Fruit fly (Drosophila melanogaster) whole organism, prepupa: ENCODE results near the gene Acp36DE.

Source experiments
- Blimp-1 ChIP-seq: fragments of 200-800 bp; sonication (Bioruptor generic); optimal IDR thresholded peaks from 3 replicates; lab custom pipeline; 2017; ENCODE audit warnings: missing biosample characterization, missing genetic modification characterization, mild to moderate bottlenecking, moderate library complexity, missing genetic modification reagents
- CG10669 ChIP-seq: fragments of 200-800 bp; sonication (Bioruptor generic); optimal IDR thresholded peaks from 3 replicates; lab custom pipeline; 2018; ENCODE audit warnings: missing biosample characterization, mild to moderate bottlenecking, missing genetic modification characterization, moderate library complexity
- CG11902 ChIP-seq: fragments of 200-800 bp; sonication (Bioruptor generic); optimal IDR thresholded peaks from 3 replicates; lab custom pipeline; 2016; ENCODE audit warnings: missing biosample characterization, missing genetic modification characterization
- CG15336 ChIP-seq: fragments of 200-800 bp; sonication (Bioruptor generic); IDR thresholded peaks from 2 replicates; pipeline ENCODE4 v1.3.6; 2022; ENCODE audit warnings: missing biosample characterization, missing genetic modification characterization
- CG1621 ChIP-seq: fragments of 200-800 bp; sonication (Bioruptor generic); optimal IDR thresholded peaks from 3 replicates; lab custom pipeline; 2018; ENCODE audit warnings: missing biosample characterization, mild to moderate bottlenecking, missing genetic modification characterization
- CG16779 ChIP-seq: fragments of 200-800 bp; sonication (Bioruptor generic); optimal IDR thresholded peaks from 3 replicates; lab custom pipeline; 2017; ENCODE audit warnings: missing biosample characterization, mild to moderate bottlenecking, missing genetic modification characterization
- CG3032 ChIP-seq: fragments of 200-800 bp; optimal IDR thresholded peaks from 2 replicates; lab custom pipeline; 2019; ENCODE audit warnings: missing biosample characterization, mild to moderate bottlenecking, missing genetic modification characterization, moderate library complexity
- CG31627 ChIP-seq: fragments of 200-800 bp; sonication (Bioruptor generic); optimal IDR thresholded peaks from 3 replicates; lab custom pipeline; 2016; ENCODE audit warnings: missing biosample characterization, missing genetic modification characterization
- CG32006 ChIP-seq: fragments of 200-800 bp; sonication (Bioruptor generic); optimal IDR thresholded peaks from 3 replicates; lab custom pipeline; 2017; ENCODE audit warnings: missing biosample characterization, mild to moderate bottlenecking, missing genetic modification characterization
- CG34406 ChIP-seq: fragments of 200-800 bp; sonication (Bioruptor generic); optimal IDR thresholded peaks from 3 replicates; lab custom pipeline; 2016; ENCODE audit warnings: missing biosample characterization, missing genetic modification characterization
- CG4318 ChIP-seq: fragments of 200-800 bp; sonication (Bioruptor generic); optimal IDR thresholded peaks from 3 replicates; lab custom pipeline; 2017; ENCODE audit warnings: missing biosample characterization, mild to moderate bottlenecking, missing genetic modification characterization
- CG6163 ChIP-seq: fragments of 200-800 bp; sonication (Bioruptor generic); IDR thresholded peaks from 3 replicates; pipeline ENCODE4 v1.3.6; 2022; ENCODE audit warnings: missing biosample characterization, missing genetic modification characterization
- CG6276 ChIP-seq: fragments of 200-800 bp; sonication (Bioruptor generic); optimal IDR thresholded peaks from 2 replicates; lab custom pipeline; 2017; ENCODE audit warnings: missing biosample characterization, mild to moderate bottlenecking, missing genetic modification characterization
- CG6792 ChIP-seq: fragments of 200-800 bp; sonication (Bioruptor generic); optimal IDR thresholded peaks from 3 replicates; lab custom pipeline; 2016; ENCODE audit warnings: missing biosample characterization, missing genetic modification characterization
- CG6808 ChIP-seq: fragments of 200-800 bp; sonication (Bioruptor generic); optimal IDR thresholded peaks from 3 replicates; lab custom pipeline; 2017; ENCODE audit warnings: missing biosample characterization, missing genetic modification characterization, mild to moderate bottlenecking, moderate library complexity, missing genetic modification reagents
- CG6854 ChIP-seq: fragments of 200-800 bp; sonication (Bioruptor generic); optimal IDR thresholded peaks from 2 replicates; lab custom pipeline; 2017; ENCODE audit warnings: missing biosample characterization, mild to moderate bottlenecking, missing genetic modification characterization
- CG7368 ChIP-seq: fragments of 200-800 bp; sonication (Bioruptor generic); optimal IDR thresholded peaks from 3 replicates; lab custom pipeline; 2016; ENCODE audit warnings: missing biosample characterization, missing genetic modification characterization
- CG8119 ChIP-seq: fragments of 200-800 bp; sonication (Bioruptor generic); IDR thresholded peaks from 3 replicates; pipeline ENCODE4 v1.3.6; 2022; ENCODE audit warnings: missing biosample characterization, missing genetic modification characterization
- CG8319 ChIP-seq: fragments of 200-800 bp; sonication (Bioruptor generic); optimal IDR thresholded peaks from 3 replicates; lab custom pipeline; 2016; ENCODE audit warnings: missing biosample characterization, missing genetic modification characterization
- CG9139 ChIP-seq: fragments of 200-800 bp; sonication (Bioruptor generic); optimal IDR thresholded peaks from 3 replicates; lab custom pipeline; 2017; ENCODE audit warnings: missing biosample characterization, mild to moderate bottlenecking, missing genetic modification characterization
- Eip75B ChIP-seq: fragments of 200-800 bp; sonication (Bioruptor generic); optimal IDR thresholded peaks from 3 replicates; lab custom pipeline; 2016; ENCODE audit warnings: missing biosample characterization, missing genetic modification characterization
- Eip78C ChIP-seq: fragments of 200-800 bp; sonication (Bioruptor generic); peaks from one replicate; lab custom pipeline; 2016; ENCODE audit warnings: missing biosample characterization, missing genetic modification characterization
- Eip93F ChIP-seq: fragments of 200-800 bp; sonication (Bioruptor generic); optimal IDR thresholded peaks from 2 replicates; lab custom pipeline; 2016; ENCODE audit warnings: missing biosample characterization, mild to moderate bottlenecking, missing genetic modification characterization
- Ets21C ChIP-seq: fragments of 200-800 bp; sonication (Bioruptor generic); optimal IDR thresholded peaks from 3 replicates; lab custom pipeline; 2016; ENCODE audit warnings: missing biosample characterization, missing genetic modification characterization
- Ets96B ChIP-seq: fragments of 200-800 bp; optimal IDR thresholded peaks from 2 replicates; lab custom pipeline; 2019; ENCODE audit warnings: missing biosample characterization, mild to moderate bottlenecking, missing genetic modification characterization, moderate library complexity
- Gug ChIP-seq: fragments of 200-800 bp; sonication (Bioruptor generic); IDR thresholded peaks from 2 replicates; pipeline ENCODE4 v1.3.6; 2022; ENCODE audit warnings: missing biosample characterization, missing genetic modification characterization
- Hr38 ChIP-seq: sonication (Bioruptor generic); optimal IDR thresholded peaks from 2 replicates; lab custom pipeline; 2016; ENCODE audit warnings: missing biosample characterization, missing genetic modification characterization
- Hr4 ChIP-seq: fragments of 200-800 bp; sonication (Bioruptor generic); optimal IDR thresholded peaks from 3 replicates; lab custom pipeline; 2016; ENCODE audit warnings: missing biosample characterization, missing genetic modification characterization
- Lpt ChIP-seq: fragments of 200-800 bp; sonication (Bioruptor generic); optimal IDR thresholded peaks from 3 replicates; lab custom pipeline; 2016; ENCODE audit warnings: missing biosample characterization, missing genetic modification characterization
- Met ChIP-seq: fragments of 200-800 bp; sonication (Bioruptor generic); optimal IDR thresholded peaks from 3 replicates; lab custom pipeline; 2016; ENCODE audit warnings: missing biosample characterization, missing genetic modification characterization
- OdsH ChIP-seq: fragments of 200-800 bp; sonication (Bioruptor generic); optimal IDR thresholded peaks from 3 replicates; lab custom pipeline; 2016; ENCODE audit warnings: missing biosample characterization, missing genetic modification characterization
- Sox14 ChIP-seq: fragments of 200-800 bp; sonication (Bioruptor generic); optimal IDR thresholded peaks from 3 replicates; lab custom pipeline; 2016; ENCODE audit warnings: missing biosample characterization, missing genetic modification characterization
- Sox15 ChIP-seq: fragments of 200-800 bp; sonication (Bioruptor generic); optimal IDR thresholded peaks from 3 replicates; lab custom pipeline; 2016; ENCODE audit warnings: missing biosample characterization, missing genetic modification characterization
- acj6 ChIP-seq: fragments of 200-800 bp; sonication (Bioruptor generic); optimal IDR thresholded peaks from 3 replicates; lab custom pipeline; 2016; ENCODE audit warnings: missing biosample characterization, missing genetic modification characterization
- dac ChIP-seq: fragments of 200-800 bp; sonication (Bioruptor generic); optimal IDR thresholded peaks from 2 replicates; lab custom pipeline; 2017; ENCODE audit warnings: missing biosample characterization, mild to moderate bottlenecking, missing genetic modification characterization
- dsx ChIP-seq: fragments of 200-800 bp; optimal IDR thresholded peaks from 3 replicates; lab custom pipeline; 2019; ENCODE audit warnings: missing biosample characterization, mild to moderate bottlenecking, missing genetic modification characterization, moderate library complexity; ENCODE audit not compliant: poor library complexity, severe bottlenecking
- eg ChIP-seq: fragments of 200-800 bp; sonication (Bioruptor generic); IDR thresholded peaks from 3 replicates; pipeline ENCODE4 v1.3.6; 2022; ENCODE audit warnings: missing biosample characterization, missing genetic modification characterization
- esn ChIP-seq: fragments of 200-800 bp; sonication (Bioruptor generic); optimal IDR thresholded peaks from 2 replicates; lab custom pipeline; 2016; ENCODE audit warnings: missing biosample characterization, mild to moderate bottlenecking, missing genetic modification characterization, moderate library complexity
- fd59A ChIP-seq: fragments of 200-800 bp; sonication (Bioruptor generic); optimal IDR thresholded peaks from 2 replicates; lab custom pipeline; 2017; ENCODE audit warnings: missing biosample characterization, mild to moderate bottlenecking, missing genetic modification characterization, missing genetic modification reagents
- fd85E ChIP-seq: fragments of 200-800 bp; sonication (Bioruptor generic); optimal IDR thresholded peaks from 3 replicates; lab custom pipeline; 2016; ENCODE audit warnings: missing biosample characterization, missing genetic modification characterization
- lz ChIP-seq: fragments of 200-800 bp; sonication (Bioruptor generic); optimal IDR thresholded peaks from 3 replicates; lab custom pipeline; 2016; ENCODE audit warnings: missing biosample characterization, missing genetic modification characterization
- net ChIP-seq: fragments of 200-800 bp; sonication (Bioruptor generic); optimal IDR thresholded peaks from 3 replicates; lab custom pipeline; 2016; ENCODE audit warnings: missing biosample characterization, missing genetic modification characterization
- pdm3 ChIP-seq: fragments of 200-800 bp; sonication (Bioruptor generic); optimal IDR thresholded peaks from 3 replicates; lab custom pipeline; 2016; ENCODE audit warnings: missing biosample characterization, missing genetic modification characterization
- ss ChIP-seq, 2 experiments: fragments of 200-800 bp; sonication (Bioruptor generic); optimal IDR thresholded peaks; 2 replicates in 1 of 2; 3 replicates in 1 of 2; lab custom pipeline; 2017 to 2018; ENCODE audit warnings: mild to moderate bottlenecking in 2 of 2, missing biosample characterization in 2 of 2, missing genetic modification characterization in 2 of 2, moderate library complexity in 1 of 2
- svp ChIP-seq: fragments of 200-800 bp; sonication (Bioruptor generic); peaks from one replicate; lab custom pipeline; 2016; ENCODE audit warnings: missing biosample characterization, missing genetic modification characterization
- topi ChIP-seq: fragments of 200-800 bp; sonication (Bioruptor generic); optimal IDR thresholded peaks from 3 replicates; lab custom pipeline; 2016; ENCODE audit warnings: missing biosample characterization, missing genetic modification characterization
- vri ChIP-seq: fragments of 200-800 bp; sonication (Bioruptor generic); optimal IDR thresholded peaks from 3 replicates; lab custom pipeline; 2016; ENCODE audit warnings: missing biosample characterization, mild to moderate bottlenecking, missing genetic modification characterization

The Acp36DE gene

dm6 chr2L:18345194-18345593 lies 13.6 kb downstream of the Acp36DE start (continued):
- no peak for TF ChIP-seq Eip93F (GFP tag; lab: Kevin White, UChicago)
- no peak for TF ChIP-seq vri (GFP tag; lab: Kevin White, UChicago)
- TF ChIP-seq pdm3 (GFP tag; lab: Kevin White, UChicago), result peak; percentile 66
- TF ChIP-seq Gug (GFP tag; lab: Robert Waterston, UW), result peak; percentile 66
- TF ChIP-seq Sox15 (GFP tag; lab: Kevin White, UChicago), result peak; percentile 37
- peak; percentile 54 for TF ChIP-seq CG7368 (GFP tag; lab: Kevin White, UChicago)
- peak; percentile 66 for TF ChIP-seq Sox14 (GFP tag; lab: Kevin White, UChicago)
- TF ChIP-seq topi, result peak; percentile 49
- TF ChIP-seq Met (GFP tag; lab: Kevin White, UChicago), result peak; percentile 62
- TF ChIP-seq CG34406 (GFP tag; lab: Kevin White, UChicago), result peak; percentile 54
- peak; percentile 67 for TF ChIP-seq Ets96B (tag; lab: Kevin White, UChicago)
- no peak for TF ChIP-seq Ets21C (GFP tag; lab: Kevin White, UChicago)
- TF ChIP-seq CG6854 (GFP tag; lab: Kevin White, UChicago), result no peak
- TF ChIP-seq CG16779 (tag; lab: Kevin White, UChicago), result peak; percentile 31
- peak; percentile 26 for TF ChIP-seq CG11902
- peak; percentile 50 to 51 for TF ChIP-seq ss (GFP tag; optimal IDR thresholded peaks at IDR 0.05; lab: Kevin White, UChicago)
- peak; percentile 75 for TF ChIP-seq OdsH
- peak; percentile 62 for TF ChIP-seq Eip75B (GFP tag; lab: Kevin White, UChicago)
- TF ChIP-seq Lpt (GFP tag; lab: Kevin White, UChicago), result peak; percentile 80
- peak; percentile 57 for TF ChIP-seq esn
- TF ChIP-seq Blimp-1 (GFP tag; lab: Kevin White, UChicago), result no peak
- peak; percentile 80 for TF ChIP-seq eg
- TF ChIP-seq Eip78C (GFP tag; lab: Kevin White, UChicago), result peak; percentile 95
- peak; percentile 77 for TF ChIP-seq svp (GFP tag; lab: Kevin White, UChicago)
- TF ChIP-seq fd85E, result peak; percentile 12
- TF ChIP-seq Hr4 (GFP tag; lab: Kevin White, UChicago), result peak; percentile 88
- peak; percentile 54 for TF ChIP-seq dsx (GFP tag; lab: Kevin White, UChicago)
- peak; percentile 66 for TF ChIP-seq fd59A (GFP tag; lab: Kevin White, UChicago)
- TF ChIP-seq CG4318 (GFP tag; lab: Kevin White, UChicago), result peak; percentile 84
- TF ChIP-seq CG31627 (GFP tag; lab: Kevin White, UChicago), result peak; percentile 21
- peak; percentile 46 for TF ChIP-seq CG1621 (tag; lab: Kevin White, UChicago)
- peak; percentile 41 for TF ChIP-seq lz
- peak; percentile 88 for TF ChIP-seq CG15336 (GFP tag; lab: Robert Waterston, UW)
- peak; percentile 73 for TF ChIP-seq CG6163 (GFP tag; lab: Robert Waterston, UW)
- TF ChIP-seq CG6792 (GFP tag; lab: Kevin White, UChicago), result peak; percentile 67
- TF ChIP-seq, all 60 proteins: peak for 52

- TF ChIP-seq Eip93F (GFP tag; lab: Kevin White, UChicago) (no peak), CG15336 (GFP tag; lab: Robert Waterston, UW) (peak; percentile 71), CG6854 (GFP tag; lab: Kevin White, UChicago) (no peak), CG1621 (tag; lab: Kevin White, UChicago) (peak; percentile 44), Eip75B (GFP tag; lab: Kevin White, UChicago) (peak; percentile 38), Hr4 (GFP tag; lab: Kevin White, UChicago) (peak; percentile 70), CG8119 (GFP tag; lab: Robert Waterston, UW) (peak; percentile 79), Eip78C (GFP tag; lab: Kevin White, UChicago) (peak; percentile 77), pdm3 (GFP tag; lab: Kevin White, UChicago) (peak; percentile 66), Met (GFP tag; lab: Kevin White, UChicago) (peak; percentile 42), ss (GFP tag; optimal IDR thresholded peaks at IDR 0.05; lab: Kevin White, UChicago) (peak; percentile 35 to 62), acj6 (GFP tag; lab: Kevin White, UChicago) (peak; percentile 56), Lpt (GFP tag; lab: Kevin White, UChicago) (peak; percentile 40), CG10669 (GFP tag; lab: Kevin White, UChicago) (peak; percentile 44), CG6163 (GFP tag; lab: Robert Waterston, UW) (peak; percentile 80), CG4318 (GFP tag; lab: Kevin White, UChicago) (peak; percentile 44), Ets96B (tag; lab: Kevin White, UChicago) (peak; percentile 60), net (GFP tag; lab: Kevin White, UChicago) (no peak), topi (peak; percentile 21), Blimp-1 (GFP tag; lab: Kevin White, UChicago) (no peak), CG8319 (GFP tag; lab: Kevin White, UChicago) (peak; percentile 14), CG7368 (GFP tag; lab: Kevin White, UChicago) (peak; percentile 45), dac (GFP tag; lab: Kevin White, UChicago) (peak; percentile 34), CG3032 (tag; lab: Kevin White, UChicago) (peak; percentile 52), CG9139 (GFP tag; lab: Kevin White, UChicago) (no peak), CG6808 (peak; percentile 27), CG6276 (GFP tag; lab: Kevin White, UChicago) (peak; percentile 54), Hr38 (GFP tag; lab: Kevin White, UChicago) (no peak), CG32006 (GFP tag; lab: Kevin White, UChicago) (peak; percentile 79), OdsH (peak; percentile 61), lz (peak; percentile 32), Sox14 (GFP tag; lab: Kevin White, UChicago) (peak; percentile 60), CG31627 (GFP tag; lab: Kevin White, UChicago) (no peak)
These were observed 14.5 kb downstream of the Acp36DE start for dm6 chr2L:18344343-18344742.
